Worm (Caenorhabditis elegans): ENCODE results near the gene btb-16.

ce11 chrII:3310957-3311657 is 14.4 kb downstream of the btb-16 start:
- no peak for TF ChIP-seq dao-5 (tag; optimal IDR thresholded peaks at IDR 0.05)
- TF ChIP-seq him-1 (tag; optimal IDR thresholded peaks at IDR 0.05) = no peak
